Fruit fly (Drosophila melanogaster): ENCODE results near the gene msl-2.

msl-2 gene

dm6 chr2L:3465918-3466727 lies at the start of gene msl-2, which contains the start of gene ND-PDSW:
TSS of gene msl-2 (minus strand) at chr2L:3466112.
TSS of gene ND-PDSW (plus strand) at chr2L:3466157.
- TF ChIP-seq CG6683 (GFP tag; optimal IDR thresholded peaks at IDR 0.05) (no peak), Oli (tag; optimal IDR thresholded peaks at IDR 0.05) (no peak), CG18619 (GFP tag; optimal IDR thresholded peaks at IDR 0.05) (no peak), CG6272 (GFP tag; IDR thresholded peaks at IDR 0.05) (no peak), lola (GFP tag; optimal IDR thresholded peaks at IDR 0.05) (no peak), knrl (GFP tag; IDR thresholded peaks at IDR 0.05; ENCODE audit: partially characterized antibody) (no peak; the same call in 2 of the 3 replicates), Hr51 (GFP tag; optimal IDR thresholded peaks at IDR 0.05) (no peak), Sry-β (GFP tag; optimal IDR thresholded peaks at IDR 0.05) (peak; percentile 16), Xrp1 (GFP tag; IDR thresholded peaks at IDR 0.05) (no peak), Dll (GFP tag; IDR thresholded peaks at IDR 0.05; ENCODE audit: partially characterized antibody) (no peak), CG3281 (GFP tag; optimal IDR thresholded peaks at IDR 0.05) (no peak), gce (GFP tag; IDR thresholded peaks at IDR 0.05) (no peak), bab2 (GFP tag; optimal IDR thresholded peaks at IDR 0.05) (no peak), CG14014 (GFP tag; IDR thresholded peaks at IDR 0.05) (no peak), lilli (GFP tag; optimal IDR thresholded peaks at IDR 0.05) (no peak), E2f2 (GFP tag; IDR thresholded peaks at IDR 0.05) (0 out of 2 replicates have a peak, but pooled peaks have one; percentile 8), pho (GFP tag; optimal IDR thresholded peaks at IDR 0.05) (peak; percentile 6), crp (GFP tag; optimal IDR thresholded peaks at IDR 0.05) (peak; percentile 72 to 96), seq (GFP tag; IDR thresholded peaks at IDR 0.05) (no peak), danr (GFP tag; IDR thresholded peaks at IDR 0.05) (no peak), CG10565 (GFP tag; optimal IDR thresholded peaks at IDR 0.05) (no peak), CG33557 (GFP tag; optimal IDR thresholded peaks at IDR 0.05) (no peak), CG34422 (GFP tag; IDR thresholded peaks at IDR 0.05) (0 out of 3 replicates have a peak, but pooled peaks have one; percentile 29), eve (GFP tag; optimal IDR thresholded peaks at IDR 0.05) (no peak), sens (GFP tag) (peak; percentile 43), org-1 (GFP tag; optimal IDR thresholded peaks at IDR 0.05) (no peak), CG12391 (tag; optimal IDR thresholded peaks at IDR 0.05) (peak; percentile 12), wek (GFP tag; optimal IDR thresholded peaks at IDR 0.05) (no peak), CG11723 (GFP tag; optimal IDR thresholded peaks at IDR 0.05) (no peak), Opbp (GFP tag; IDR thresholded peaks at IDR 0.05; ENCODE audit: partially characterized antibody) (peak; percentile 45; the same call in 2 of the 3 replicates), CG34224 (GFP tag; IDR thresholded peaks at IDR 0.05; ENCODE audit: partially characterized antibody) (0 out of 3 replicates have a peak, but pooled peaks have one; percentile 10), rib (GFP tag; IDR thresholded peaks at IDR 0.05) (no peak), cas (GFP tag; IDR thresholded peaks at IDR 0.05) (no peak), CG6175 (GFP tag; IDR thresholded peaks at IDR 0.05) (no peak), z (GFP tag; IDR thresholded peaks at IDR 0.05) (no peak), Pdp1 (GFP tag; optimal IDR thresholded peaks at IDR 0.05) (peak in 1 of 2 experiments; percentile 96), HmgZ (tag; optimal IDR thresholded peaks at IDR 0.05) (peak; percentile 41), ac (GFP tag; optimal IDR thresholded peaks at IDR 0.05) (no peak), MTF-1 (GFP tag; optimal IDR thresholded peaks at IDR 0.05; ENCODE audit: borderline replicate concordance) (no peak), CG11085 (GFP tag; IDR thresholded peaks at IDR 0.05) (no peak), CG10543 (GFP tag; optimal IDR thresholded peaks at IDR 0.05) (no peak), CG7357 (GFP tag; IDR thresholded peaks at IDR 0.05) (peak; percentile 92), Dip2 (GFP tag; IDR thresholded peaks at IDR 0.05) (no peak), nmo (GFP tag; optimal IDR thresholded peaks at IDR 0.05) (peak; percentile 37), Hr39 (optimal IDR thresholded peaks at IDR 0.05) (no peak), CG16813 (GFP tag; IDR thresholded peaks at IDR 0.05; ENCODE audit: partially characterized antibody) (peak; percentile 45; the same call in 2 of the 3 replicates), CG2875 (GFP tag; optimal IDR thresholded peaks at IDR 0.05) (no peak), chinmo (GFP tag; IDR thresholded peaks at IDR 0.05; ENCODE audit: partially characterized antibody) (0 out of 4 replicates have a peak, but pooled peaks have one; percentile 65)
